Worm (Caenorhabditis elegans) whole organism, midembryonic: ENCODE measurements around the gene H14A12.3.
A peak's percentile ranks its signal among the peaks of the same experiment; 100 is the strongest.

ENCODE experiments used
- T22C8.4 ChIP-seq: fragments of 200-800 bp; sonication (Bioruptor generic); IDR thresholded peaks from 2 replicates; pipeline ENCODE4 v1.3.6; 2022; ENCODE audit warnings: missing genetic modification characterization, missing compliant biosample characterization
- cog-1 ChIP-seq: sonication (generic microtip); optimal IDR thresholded peaks from 2 replicates; lab custom pipeline; 2016; ENCODE audit warnings: missing genetic modification characterization, missing compliant biosample characterization
- flt-1 ChIP-seq: fragments of 200-800 bp; sonication (Bioruptor generic); IDR thresholded peaks from 2 replicates; pipeline ENCODE4 v1.3.6; 2022; ENCODE audit warnings: missing genetic modification characterization, missing compliant biosample characterization
- klf-2 ChIP-seq: fragments of 200-800 bp; sonication (Bioruptor generic); conservative IDR thresholded peaks from 2 replicates; pipeline ENCODE4 v1.3.6; 2022; ENCODE audit warnings: missing genetic modification reagents, missing genetic modification characterization, missing compliant biosample characterization
- med-1 ChIP-seq: sonication (generic microtip); optimal IDR thresholded peaks from 2 replicates; lab custom pipeline; 2017; ENCODE audit warnings: missing genetic modification characterization, mild to moderate bottlenecking, missing compliant biosample characterization, antibody characterized with exemption, missing genetic modification reagents; ENCODE audit not compliant: insufficient read depth
- ref-1 ChIP-seq: fragments of 200-800 bp; sonication (Bioruptor generic); conservative IDR thresholded peaks from 2 replicates; pipeline ENCODE4 v1.3.6; 2022; ENCODE audit warnings: missing genetic modification reagents, missing genetic modification characterization, missing compliant biosample characterization
- tab-1 ChIP-seq: fragments of 200-800 bp; sonication (Bioruptor generic); IDR thresholded peaks from 2 replicates; pipeline ENCODE4 v1.3.6; 2022; ENCODE audit warnings: missing genetic modification characterization, missing compliant biosample characterization
- ztf-23 ChIP-seq: fragments of 200-800 bp; sonication (Bioruptor generic); IDR thresholded peaks from 2 replicates; pipeline ENCODE4 v1.3.6; 2022; ENCODE audit warnings: missing genetic modification reagents, missing genetic modification characterization, missing compliant biosample characterization

Gene H14A12.3

ce11 chrIII:7499421-7499902 is 35.9 kb downstream of the H14A12.3 start, which contains the start of the genes C07H6.9 and sap-140:
C07H6.9 (minus strand) TSS chrIII:7499471.
sap-140 (plus strand) TSS chrIII:7499738.
- TF ChIP-seq med-1 (GFP tag; lab: Kevin White, UChicago) (peak; percentile 13), klf-2 (GFP tag; lab: Robert Waterston, UW) (no peak), cog-1 (peak; percentile 17), T22C8.4 (GFP tag; lab: Robert Waterston, UW) (no peak), ref-1 (GFP tag; lab: Robert Waterston, UW) (no peak)

DNA sequence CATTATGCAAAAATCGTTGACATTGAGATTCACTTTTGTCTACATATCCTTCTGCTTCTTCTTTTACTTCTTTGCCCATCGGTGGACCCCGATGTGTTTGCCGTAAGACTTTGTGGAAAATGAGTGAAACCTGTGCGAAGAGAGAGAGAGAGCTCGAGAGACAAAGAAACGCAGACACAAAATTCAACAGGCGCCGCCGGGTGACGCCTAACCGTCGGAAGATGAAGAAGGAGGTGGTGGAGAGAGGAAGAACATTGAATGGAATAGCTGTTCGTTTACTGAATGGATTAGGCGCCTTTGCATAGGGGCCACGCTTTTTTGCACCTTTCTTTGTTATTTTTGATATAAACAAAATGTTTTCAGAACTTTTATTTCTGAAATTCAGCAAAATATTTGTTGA is 43.4 kb downstream of the H14A12.3 start:
- TF ChIP-seq tab-1 = no peak
- no peak for TF ChIP-seq ref-1 (GFP tag; lab: Robert Waterston, UW)
- no peak for TF ChIP-seq ztf-23 (GFP tag; lab: Robert Waterston, UW)

- TF ChIP-seq flt-1 (no peak), med-1 (GFP tag; lab: Kevin White, UChicago) (no peak), klf-2 (GFP tag; lab: Robert Waterston, UW) (no peak), ztf-23 (GFP tag; lab: Robert Waterston, UW) (no peak), ref-1 (GFP tag; lab: Robert Waterston, UW) (no peak)
Measured at ce11 chrIII:7508128-7508635, 44.6 kb downstream of the H14A12.3 start, which contains the start of gene cls-1. cls-1 (plus strand) TSS chrIII:7508178.
